Worm (Caenorhabditis elegans) whole organism, young adult: ENCODE results near the gene hpo-9.

Experiments
- B0035.1 ChIP-seq: sonication (generic microtip); optimal IDR thresholded peaks from 2 replicates; lab custom pipeline; 2016; ENCODE audit warnings: missing genetic modification characterization, mild to moderate bottlenecking, missing compliant biosample characterization, missing genotype, missing genetic modification reagents
- B0336.3 ChIP-seq: fragments of 200-800 bp; sonication (Bioruptor generic); IDR thresholded peaks from 2 replicates; pipeline ENCODE4 v1.3.6; 2022; ENCODE audit warnings: missing genetic modification characterization, missing compliant biosample characterization
- F22D6.2 ChIP-seq: sonication (generic microtip); optimal IDR thresholded peaks from 2 replicates; lab custom pipeline; 2016; ENCODE audit warnings: mild to moderate bottlenecking, missing genetic modification characterization, missing compliant biosample characterization
- F49E8.2 ChIP-seq: sonication (generic microtip); optimal IDR thresholded peaks from 3 replicates; lab custom pipeline; 2017; ENCODE audit warnings: missing genetic modification characterization, mild to moderate bottlenecking, missing compliant biosample characterization, antibody characterized with exemption, moderate library complexity; ENCODE audit not compliant: insufficient read depth
- K11D2.4 ChIP-seq: fragments of 200-800 bp; sonication (Bioruptor generic); IDR thresholded peaks from 2 replicates; pipeline ENCODE4 v1.3.6; 2022; ENCODE audit warnings: missing genetic modification reagents, missing genetic modification characterization, missing compliant biosample characterization
- T07F8.4 ChIP-seq: sonication (generic microtip); optimal IDR thresholded peaks from 2 replicates; lab custom pipeline; 2016; ENCODE audit warnings: mild to moderate bottlenecking, missing genetic modification characterization, moderate library complexity, missing compliant biosample characterization
- Y53F4B.3 ChIP-seq: fragments of 200-800 bp; sonication (Bioruptor generic); IDR thresholded peaks from 2 replicates; pipeline ENCODE4 v1.3.6; 2022; ENCODE audit warnings: missing genetic modification reagents, missing genetic modification characterization, missing compliant biosample characterization
- aptf-2 ChIP-seq: fragments of 200-800 bp; sonication (Bioruptor generic); conservative IDR thresholded peaks from 2 replicates; pipeline ENCODE4 v1.3.6; 2022; ENCODE audit warnings: missing genetic modification reagents, missing genetic modification characterization, missing compliant biosample characterization
- athp-1 ChIP-seq: sonication (generic microtip); optimal IDR thresholded peaks from 2 replicates; lab custom pipeline; 2017; ENCODE audit warnings: mild to moderate bottlenecking, missing genetic modification characterization, missing compliant biosample characterization
- bed-1 ChIP-seq: fragments of 200-800 bp; sonication (Bioruptor generic); IDR thresholded peaks from 2 replicates; pipeline ENCODE4 v1.3.6; 2022; ENCODE audit warnings: missing genetic modification reagents, missing genetic modification characterization, missing compliant biosample characterization
- bed-2 ChIP-seq: fragments of 200-800 bp; sonication (Bioruptor generic); IDR thresholded peaks from 2 replicates; pipeline ENCODE4 v1.3.6; 2022; ENCODE audit warnings: missing genetic modification reagents, missing genetic modification characterization, missing compliant biosample characterization
- cebp-2 ChIP-seq: fragments of 200-800 bp; sonication (Bioruptor generic); IDR thresholded peaks from 2 replicates; pipeline ENCODE4 v1.3.6; 2022; ENCODE audit warnings: missing genetic modification characterization, missing compliant biosample characterization
- ceh-100 ChIP-seq: fragments of 200-800 bp; sonication (Bioruptor generic); IDR thresholded peaks from 2 replicates; pipeline ENCODE4 v1.3.6; 2022; ENCODE audit warnings: missing genetic modification reagents, missing genetic modification characterization, missing compliant biosample characterization
- ceh-27 ChIP-seq: fragments of 200-800 bp; sonication (Bioruptor generic); optimal IDR thresholded peaks from 2 replicates; lab custom pipeline; 2018; ENCODE audit warnings: mild to moderate bottlenecking, missing genetic modification characterization, moderate library complexity, missing compliant biosample characterization
- ceh-91 ChIP-seq: fragments of 200-800 bp; sonication (Bioruptor generic); IDR thresholded peaks from 2 replicates; pipeline ENCODE4 v1.3.6; 2022; ENCODE audit warnings: missing genetic modification reagents, missing genetic modification characterization, missing compliant biosample characterization
- die-1 ChIP-seq: sonication (generic microtip); optimal IDR thresholded peaks from 2 replicates; lab custom pipeline; 2016; ENCODE audit warnings: missing genotype, mild to moderate bottlenecking, missing genetic modification characterization, missing compliant biosample characterization
- dpff-1 ChIP-seq: sonication (generic microtip); optimal IDR thresholded peaks from 2 replicates; lab custom pipeline; 2017; ENCODE audit warnings: mild to moderate bottlenecking, missing genetic modification characterization, missing compliant biosample characterization
- dpl-1 ChIP-seq: fragments of 150-350 bp; optimal IDR thresholded peaks from 2 replicates; lab custom pipeline; 2014; ENCODE audit warnings: missing biosample characterization, missing genetic modification reagents, missing genetic modification characterization
- efl-1 ChIP-seq: fragments of 150-350 bp; optimal IDR thresholded peaks from 2 replicates; lab custom pipeline; 2014; ENCODE audit warnings: missing biosample characterization, missing genetic modification reagents, missing genetic modification characterization
- egl-18 ChIP-seq: fragments of 200-800 bp; sonication (Bioruptor generic); IDR thresholded peaks from 2 replicates; pipeline ENCODE4 v1.3.6; 2022; ENCODE audit warnings: missing genetic modification reagents, missing genetic modification characterization, missing compliant biosample characterization
- fkh-3 ChIP-seq: sonication (generic microtip); optimal IDR thresholded peaks from 2 replicates; lab custom pipeline; 2016; ENCODE audit warnings: mild to moderate bottlenecking, missing genetic modification characterization, missing compliant biosample characterization
- hlh-12 ChIP-seq: sonication (generic microtip); optimal IDR thresholded peaks from 2 replicates; lab custom pipeline; 2016; ENCODE audit warnings: missing genetic modification characterization, missing compliant biosample characterization
- hmg-20 ChIP-seq: fragments of 200-800 bp; sonication (Bioruptor generic); IDR thresholded peaks from 2 replicates; pipeline ENCODE4 v1.3.6; 2022; ENCODE audit warnings: missing genetic modification reagents, missing genetic modification characterization, missing compliant biosample characterization
- lag-1 ChIP-seq: fragments of 200-800 bp; sonication (Bioruptor generic); IDR thresholded peaks from 2 replicates; pipeline ENCODE4 v1.3.6; 2022; ENCODE audit warnings: missing genetic modification reagents, missing genetic modification characterization, missing compliant biosample characterization
- let-607 ChIP-seq, 2 experiments: fragments of 200-800 bp in 1 of 2; sonication (Bioruptor generic) in 1 of 2; sonication (generic microtip) in 1 of 2; optimal IDR thresholded peaks; 2 replicates each; lab custom pipeline; 2016 to 2018; ENCODE audit warnings: mild to moderate bottlenecking in 2 of 2, missing compliant biosample characterization in 2 of 2, missing genetic modification characterization in 2 of 2, moderate library complexity in 2 of 2, missing genotype in 1 of 2
- lin-26 ChIP-seq: fragments of 200-800 bp; sonication (Bioruptor generic); IDR thresholded peaks from 2 replicates; pipeline ENCODE4 v1.3.6; 2022; ENCODE audit warnings: missing genetic modification reagents, missing genetic modification characterization, missing compliant biosample characterization
- madf-3 ChIP-seq: fragments of 200-800 bp; sonication (Bioruptor generic); IDR thresholded peaks from 2 replicates; pipeline ENCODE4 v1.3.6; 2022; ENCODE audit warnings: missing genetic modification reagents, missing genetic modification characterization, missing compliant biosample characterization
- mel-28 ChIP-seq: sonication (generic microtip); optimal IDR thresholded peaks from 2 replicates; lab custom pipeline; 2016; ENCODE audit warnings: borderline replicate concordance, mild to moderate bottlenecking, missing genetic modification characterization, missing compliant biosample characterization
- nfya-1 ChIP-seq: sonication (generic microtip); optimal IDR thresholded peaks from 2 replicates; lab custom pipeline; 2017; ENCODE audit warnings: antibody characterized with exemption, missing compliant biosample characterization, missing genetic modification characterization, borderline replicate concordance; ENCODE audit not compliant: insufficient read depth
- nfya-2 ChIP-seq: fragments of 200-800 bp; sonication (Bioruptor generic); IDR thresholded peaks from 2 replicates; pipeline ENCODE4 v1.3.6; 2022; ENCODE audit warnings: missing genetic modification reagents, missing genetic modification characterization, missing compliant biosample characterization
- nhr-120 ChIP-seq: fragments of 200-800 bp; sonication (Bioruptor generic); IDR thresholded peaks from 2 replicates; pipeline ENCODE4 v1.3.6; 2022; ENCODE audit warnings: missing genetic modification characterization, missing compliant biosample characterization
- nhr-27 ChIP-seq: fragments of 200-800 bp; sonication (Bioruptor generic); optimal IDR thresholded peaks from 2 replicates; lab custom pipeline; 2018; ENCODE audit warnings: mild to moderate bottlenecking, missing genetic modification characterization, moderate library complexity, missing compliant biosample characterization
- nhr-80 ChIP-seq: sonication (generic microtip); optimal IDR thresholded peaks from 2 replicates; lab custom pipeline; 2016; ENCODE audit warnings: missing genetic modification characterization, missing compliant biosample characterization
- nhr-90 ChIP-seq: sonication (generic microtip); optimal IDR thresholded peaks from 2 replicates; lab custom pipeline; 2016; ENCODE audit warnings: missing genotype, mild to moderate bottlenecking, missing genetic modification characterization, missing compliant biosample characterization
- pha-4 ChIP-seq: fragments of 150-350 bp; sonication (generic microtip); optimal IDR thresholded peaks from 2 replicates; lab custom pipeline; 2014; ENCODE audit warnings: missing biosample characterization, missing genetic modification reagents, missing genetic modification characterization
- rec-8 ChIP-seq, 2 experiments: sonication (generic microtip); optimal IDR thresholded peaks; 2 replicates each; lab custom pipeline; 2016; ENCODE audit warnings: mild to moderate bottlenecking in 2 of 2, missing genetic modification characterization in 2 of 2, missing genetic modification reagents in 2 of 2, missing genotype in 2 of 2, missing biosample characterization in 1 of 2, missing compliant biosample characterization in 1 of 2, moderate library complexity in 1 of 2
- repo-1 ChIP-seq: sonication (generic microtip); optimal IDR thresholded peaks from 2 replicates; lab custom pipeline; 2017; ENCODE audit warnings: mild to moderate bottlenecking, missing genetic modification characterization, missing compliant biosample characterization
- sdz-38 ChIP-seq: sonication (generic microtip); optimal IDR thresholded peaks from 2 replicates; lab custom pipeline; 2016; ENCODE audit warnings: missing genotype, missing genetic modification characterization, missing compliant biosample characterization
- snpc-4 ChIP-seq, 5 experiments: fragments of 150-350 bp in 1 of 5; sonication (generic microtip) in 4 of 5; optimal IDR thresholded peaks; 2 replicates each; lab custom pipeline; 2014 to 2018; ENCODE audit warnings: missing genetic modification characterization in 5 of 5, missing biosample characterization in 3 of 5, antibody characterized with exemption in 2 of 5, mild to moderate bottlenecking in 2 of 5, missing compliant biosample characterization in 2 of 5, missing genotype in 2 of 5, moderate library complexity in 2 of 5, missing genetic modification reagents in 1 of 5
- sptf-2 ChIP-seq: fragments of 200-800 bp; sonication (Bioruptor generic); optimal IDR thresholded peaks from 2 replicates; lab custom pipeline; 2018; ENCODE audit warnings: mild to moderate bottlenecking, missing genetic modification characterization, missing compliant biosample characterization
- tbp1 ChIP-seq: fragments of 200-800 bp; sonication (Bioruptor generic); optimal IDR thresholded peaks from 2 replicates; lab custom pipeline; 2018; ENCODE audit warnings: mild to moderate bottlenecking, missing genetic modification characterization, missing compliant biosample characterization
- tbx-9 ChIP-seq: sonication (generic microtip); optimal IDR thresholded peaks from 2 replicates; lab custom pipeline; 2016; ENCODE audit warnings: borderline replicate concordance, missing genetic modification characterization, inconsistent platforms, missing compliant biosample characterization
- tlf-1 ChIP-seq: fragments of 200-800 bp; sonication (Bioruptor generic); optimal IDR thresholded peaks from 2 replicates; lab custom pipeline; 2018; ENCODE audit warnings: mild to moderate bottlenecking, missing genetic modification characterization, missing compliant biosample characterization
- unc-62 ChIP-seq: fragments of 150-350 bp; optimal IDR thresholded peaks from 2 replicates; lab custom pipeline; 2014; ENCODE audit warnings: missing biosample characterization, missing genetic modification reagents, missing genetic modification characterization
- xnd-1 ChIP-seq: sonication (generic microtip); optimal IDR thresholded peaks from 2 replicates; lab custom pipeline; 2016; ENCODE audit warnings: missing genotype, missing genetic modification reagents, missing genetic modification characterization, missing compliant biosample characterization
- zim-3 ChIP-seq: sonication (generic microtip); optimal IDR thresholded peaks from 2 replicates; lab custom pipeline; 2017; ENCODE audit warnings: mild to moderate bottlenecking, missing genetic modification characterization, moderate library complexity, missing compliant biosample characterization
- ztf-26 ChIP-seq: sonication (generic microtip); optimal IDR thresholded peaks from 2 replicates; lab custom pipeline; 2017; ENCODE audit warnings: missing genetic modification characterization, missing compliant biosample characterization
- ztf-6 ChIP-seq: fragments of 200-800 bp; sonication (Bioruptor generic); IDR thresholded peaks from 2 replicates; pipeline ENCODE4 v1.3.6; 2022; ENCODE audit warnings: missing genetic modification reagents, missing genetic modification characterization, missing compliant biosample characterization

Gene hpo-9

DNA sequence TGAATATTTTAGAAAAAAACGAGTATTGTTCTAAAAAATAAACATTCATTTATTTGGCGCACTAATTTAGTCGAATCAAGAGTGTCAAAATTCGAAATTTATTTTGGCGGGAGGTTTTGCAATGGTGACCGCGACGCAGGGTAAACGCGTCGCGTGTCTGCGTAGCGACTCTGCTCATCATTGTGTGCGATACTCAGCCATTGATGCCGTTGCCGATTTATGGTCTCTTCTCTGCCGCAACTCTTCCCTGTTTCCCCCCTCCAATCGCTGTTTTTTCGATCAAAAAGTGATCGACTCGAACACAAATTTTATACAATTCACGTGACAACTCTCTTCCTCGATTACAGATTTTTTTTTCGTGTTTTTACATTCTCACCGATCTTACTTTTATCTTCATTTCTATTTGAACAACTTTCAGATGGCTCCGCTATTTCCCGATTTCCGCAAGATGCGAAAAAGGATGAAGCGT, 40.4 kb downstream of the hpo-9 start, which contains the start of gene F09G2.2 (continued):
- TF ChIP-seq aptf-2 (GFP tag; lab: Robert Waterston, UW) (no peak), dpl-1 (GFP tag; lab: Kevin White, UChicago) (peak; percentile 90), mel-28 (no peak), lag-1 (GFP tag; lab: Robert Waterston, UW) (no peak), F22D6.2 (tag; lab: Kevin White, UChicago) (peak; percentile 57), fkh-3 (no peak), F49E8.2 (tag; lab: Kevin White, UChicago) (peak; percentile 9), bed-2 (GFP tag; lab: Robert Waterston, UW) (no peak), xnd-1 (tag; lab: Kevin White, UChicago) (peak; percentile 77), ceh-100 (GFP tag; lab: Robert Waterston, UW) (peak; percentile 71), nfya-2 (GFP tag; lab: Robert Waterston, UW) (no peak), B0035.1 (tag; lab: Kevin White, UChicago) (peak; percentile 0), egl-18 (GFP tag; lab: Robert Waterston, UW) (no peak), madf-3 (GFP tag; lab: Robert Waterston, UW) (peak; percentile 100), tbp1 (GFP tag; lab: Kevin White, UChicago) (peak; percentile 72), sptf-2 (no peak), T07F8.4 (tag; lab: Kevin White, UChicago) (no peak), repo-1 (tag; lab: Kevin White, UChicago) (no peak), nhr-27 (tag; lab: Kevin White, UChicago) (no peak), hlh-12 (tag; lab: Kevin White, UChicago) (no peak), nfya-1 (no peak), snpc-4 (GFP tag; optimal IDR thresholded peaks at IDR 0.05; lab: Kevin White, UChicago) (no peak), snpc-4 (tag; optimal IDR thresholded peaks at IDR 0.05; lab: Kevin White, UChicago) (peak; percentile 34 to 78 (median 70)), nhr-80 (tag; lab: Kevin White, UChicago) (peak; percentile 90), cebp-2 (no peak), rec-8 (tag; optimal IDR thresholded peaks at IDR 0.05; lab: Kevin White, UChicago) (no peak), pha-4 (peak; percentile 84), nhr-90 (tag; lab: Kevin White, UChicago) (peak; percentile 8), sdz-38 (tag; lab: Kevin White, UChicago) (no peak), let-607 (tag; optimal IDR thresholded peaks at IDR 0.05; lab: Kevin White, UChicago) (peak; percentile 2 to 69), tlf-1 (GFP tag; lab: Kevin White, UChicago) (peak; percentile 84), ceh-91 (GFP tag; lab: Robert Waterston, UW) (peak; percentile 82), ceh-27 (GFP tag; lab: Kevin White, UChicago) (peak; percentile 88), hmg-20 (GFP tag; lab: Robert Waterston, UW) (0 out of 2 replicates have a peak, but pooled peaks have one; percentile 48), efl-1 (GFP tag; lab: Kevin White, UChicago) (peak; percentile 88), die-1 (tag; lab: Kevin White, UChicago) (no peak), B0336.3 (GFP tag; lab: Robert Waterston, UW) (peak; percentile 84), bed-1 (GFP tag; lab: Robert Waterston, UW) (no peak), ztf-6 (no peak), K11D2.4 (peak; percentile 72), ztf-26 (tag; lab: Kevin White, UChicago) (peak; percentile 85), zim-3 (tag; lab: Kevin White, UChicago) (no peak), athp-1 (tag; lab: Kevin White, UChicago) (peak; percentile 66), Y53F4B.3 (GFP tag; lab: Robert Waterston, UW) (0 out of 2 replicates have a peak, but pooled peaks have one; percentile 10), tbx-9 (tag; lab: Kevin White, UChicago) (no peak), lin-26 (GFP tag; lab: Robert Waterston, UW) (no peak), dpff-1 (tag; lab: Kevin White, UChicago) (no peak), nhr-120 (GFP tag; lab: Robert Waterston, UW) (no peak), unc-62 (peak; percentile 13)
